Worm (Caenorhabditis elegans): Measurements from ENCODE around the gene Y69E1A.4.

Y69E1A.4 gene

ce11 chrIV:10936906-10937540 is 18.0 kb upstream of the Y69E1A.4 start, which contains the start of gene fic-1:
Gene fic-1 (plus strand): TSS chrIV:10937454.
- TF ChIP-seq nhr-237 (tag; optimal IDR thresholded peaks at IDR 0.05), result no peak
- TF ChIP-seq R02D3.7 (tag; optimal IDR thresholded peaks at IDR 0.05), result peak; percentile 15
- TF ChIP-seq fkh-10 (GFP tag; optimal IDR thresholded peaks at IDR 0.05), result peak; percentile 94
- no peak for TF ChIP-seq ceh-82 (tag; optimal IDR thresholded peaks at IDR 0.05)
- TF ChIP-seq sea-2 (GFP tag; optimal IDR thresholded peaks at IDR 0.05), result peak; percentile 78
- TF ChIP-seq fkh-2 (tag; optimal IDR thresholded peaks at IDR 0.05), result peak; percentile 11
- peak; percentile 91 for TF ChIP-seq ceh-28 (tag; optimal IDR thresholded peaks at IDR 0.05)
- peak; percentile 92 for TF ChIP-seq pha-4 (tag; optimal IDR thresholded peaks at IDR 0.05)
- peak; percentile 82 for TF ChIP-seq nfya-1 (tag; optimal IDR thresholded peaks at IDR 0.05; ENCODE audit: insufficient read depth)
- TF ChIP-seq skn-1 (tag; optimal IDR thresholded peaks at IDR 0.05), result peak; percentile 16
- no peak for TF ChIP-seq nhr-43 (tag; optimal IDR thresholded peaks at IDR 0.05; ENCODE audit: poor library complexity, severe bottlenecking)
- peak; percentile 51 for TF ChIP-seq lin-15B (tag; optimal IDR thresholded peaks at IDR 0.05)
- peak; percentile 4 for TF ChIP-seq lsy-12 (tag; optimal IDR thresholded peaks at IDR 0.05)
- TF ChIP-seq egl-5 (tag; optimal IDR thresholded peaks at IDR 0.05), result peak; percentile 60
- TF ChIP-seq eor-1 (tag; optimal IDR thresholded peaks at IDR 0.05), result peak in 1 of 2 experiments; percentile 12
- no peak for TF ChIP-seq aly-2 (tag; optimal IDR thresholded peaks at IDR 0.05)
- peak; percentile 28 for TF ChIP-seq elt-2 (tag; optimal IDR thresholded peaks at IDR 0.05)
- peak; percentile 73 for TF ChIP-seq snpc-4 (tag; optimal IDR thresholded peaks at IDR 0.05)
- no peak for TF ChIP-seq ama-1 (optimal IDR thresholded peaks at IDR 0.05)
- TF ChIP-seq pqm-1 (tag; optimal IDR thresholded peaks at IDR 0.05), result peak; percentile 34
- TF ChIP-seq nhr-67 (tag; optimal IDR thresholded peaks at IDR 0.05), result no peak
- no peak for TF ChIP-seq unc-39 (tag; optimal IDR thresholded peaks at IDR 0.05)

DNA sequence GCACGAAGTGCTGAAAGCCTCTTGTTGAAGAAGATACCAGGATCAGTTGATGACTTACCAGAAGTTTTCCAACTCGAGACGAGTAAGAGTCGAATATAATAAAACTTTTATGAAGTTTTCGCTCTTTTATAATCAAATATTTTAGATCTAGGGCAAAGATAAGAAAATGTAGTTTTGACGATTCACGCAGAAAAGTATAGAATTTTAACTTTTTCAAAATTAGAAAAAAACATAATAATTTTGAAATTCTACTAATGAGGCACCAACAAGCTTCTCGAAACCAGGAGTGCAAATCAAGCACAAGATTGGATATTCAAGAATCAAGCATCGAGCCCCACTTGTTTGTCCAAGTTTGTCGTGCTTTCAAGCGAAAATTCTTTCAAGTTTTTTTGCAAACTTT is 6.3 kb upstream of the Y69E1A.4 start, which contains the start of gene Y69E1A.1:
Y69E1A.1 (minus strand) TSS at position 101 of the 400 bp plus-strand sequence.
- no peak for TF ChIP-seq unc-39 (tag; optimal IDR thresholded peaks at IDR 0.05)
- no peak for TF ChIP-seq mml-1 (tag; optimal IDR thresholded peaks at IDR 0.05)
- TF ChIP-seq sea-2 (GFP tag; optimal IDR thresholded peaks at IDR 0.05), result no peak
- TF ChIP-seq ZK546.5 (tag; optimal IDR thresholded peaks at IDR 0.05), result no peak
- no peak for TF ChIP-seq nhr-43 (tag; optimal IDR thresholded peaks at IDR 0.05; ENCODE audit: poor library complexity, severe bottlenecking)
- no peak for TF ChIP-seq ceh-82 (tag; optimal IDR thresholded peaks at IDR 0.05)
- TF ChIP-seq unc-62 (GFP tag; optimal IDR thresholded peaks at IDR 0.05), result no peak
- no peak for TF ChIP-seq nhr-76 (tag; optimal IDR thresholded peaks at IDR 0.05)
- no peak for TF ChIP-seq hmg-11 (tag; optimal IDR thresholded peaks at IDR 0.05)
- no peak for TF ChIP-seq zag-1 (tag; optimal IDR thresholded peaks at IDR 0.05)
- no peak for TF ChIP-seq elt-3 (tag; optimal IDR thresholded peaks at IDR 0.05)
- no peak for TF ChIP-seq skn-1 (tag; optimal IDR thresholded peaks at IDR 0.05)
- TF ChIP-seq nhr-28 (tag; optimal IDR thresholded peaks at IDR 0.05), result no peak
- TF ChIP-seq nhr-25 (tag; optimal IDR thresholded peaks at IDR 0.05), result no peak
- TF ChIP-seq lsy-12 (tag; optimal IDR thresholded peaks at IDR 0.05), result no peak
- no peak for TF ChIP-seq lin-15B (tag; optimal IDR thresholded peaks at IDR 0.05)
- TF ChIP-seq nfya-1 (tag; optimal IDR thresholded peaks at IDR 0.05; ENCODE audit: insufficient read depth), result no peak

- TF ChIP-seq elt-1 (tag; optimal IDR thresholded peaks at IDR 0.05), result no peak
- TF ChIP-seq nhr-25 (tag; optimal IDR thresholded peaks at IDR 0.05), result no peak
Measured at ce11 chrIV:10949510-10949909, 5.5 kb upstream of the Y69E1A.4 start, which contains the start of gene nsph-3.1. Gene nsph-3.1 (plus strand): TSS chrIV:10949810.

DNA sequence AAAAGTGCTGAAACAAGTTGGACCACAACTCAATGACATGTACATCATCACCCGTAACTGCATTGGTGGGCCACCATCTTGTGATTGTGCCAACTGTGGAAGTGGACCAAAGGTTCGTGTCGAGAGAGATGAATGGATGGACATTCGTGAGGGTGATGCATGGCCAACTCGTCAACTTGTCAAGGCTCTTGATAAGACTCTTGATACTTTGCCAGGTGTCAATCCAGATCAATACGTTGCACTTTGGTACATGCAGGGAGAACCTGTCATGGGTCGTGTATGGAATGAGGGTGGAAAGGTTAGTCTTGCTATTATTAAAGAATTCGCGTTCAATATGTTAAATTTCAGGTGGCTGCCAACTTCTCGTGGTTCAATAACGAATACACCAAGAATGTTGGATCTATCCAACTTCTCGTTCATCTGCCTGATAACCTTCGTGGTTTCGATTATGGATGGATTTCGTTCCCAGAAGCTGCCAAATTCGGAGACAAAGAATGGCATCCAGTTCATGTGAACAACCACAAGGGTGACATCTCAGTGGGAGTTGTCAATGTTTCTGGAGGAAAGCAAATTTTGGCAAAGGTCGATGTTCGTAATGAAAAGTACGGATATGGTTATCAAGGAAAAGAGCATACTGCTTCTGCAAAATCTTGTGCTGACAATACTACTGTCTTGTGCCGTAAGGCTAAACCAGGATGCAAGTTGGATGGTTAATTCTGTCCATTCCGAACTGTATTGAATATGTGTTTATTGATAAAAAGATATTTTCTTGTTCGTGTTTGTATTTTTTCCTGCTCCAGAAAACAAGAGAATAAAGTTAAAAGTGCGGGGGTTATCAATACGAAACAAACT is 4.5 kb upstream of the Y69E1A.4 start:
- TF ChIP-seq nhr-43 (tag; optimal IDR thresholded peaks at IDR 0.05; ENCODE audit: poor library complexity, severe bottlenecking) (peak; percentile 41), jun-1 (tag; optimal IDR thresholded peaks at IDR 0.05) (no peak), lin-15B (tag; optimal IDR thresholded peaks at IDR 0.05) (no peak), zag-1 (tag; optimal IDR thresholded peaks at IDR 0.05) (no peak)
